Worm (Caenorhabditis elegans) whole organism, L4/young adult: ENCODE results near the gene mltn-13.

Source experiments
- W03F9.2 ChIP-seq: fragments of 150-350 bp; optimal IDR thresholded peaks from 2 replicates; lab custom pipeline; 2014; ENCODE audit warnings: missing biosample characterization, missing genetic modification characterization
- dao-5 ChIP-seq: sonication (generic microtip); optimal IDR thresholded peaks from 2 replicates; lab custom pipeline; 2016; ENCODE audit warnings: missing genotype, missing genetic modification characterization, moderate library complexity, missing compliant biosample characterization
- him-1 ChIP-seq: sonication (generic microtip); optimal IDR thresholded peaks from 2 replicates; lab custom pipeline; 2016; ENCODE audit warnings: missing genotype, missing genetic modification reagents, missing genetic modification characterization, missing compliant biosample characterization

DNA sequence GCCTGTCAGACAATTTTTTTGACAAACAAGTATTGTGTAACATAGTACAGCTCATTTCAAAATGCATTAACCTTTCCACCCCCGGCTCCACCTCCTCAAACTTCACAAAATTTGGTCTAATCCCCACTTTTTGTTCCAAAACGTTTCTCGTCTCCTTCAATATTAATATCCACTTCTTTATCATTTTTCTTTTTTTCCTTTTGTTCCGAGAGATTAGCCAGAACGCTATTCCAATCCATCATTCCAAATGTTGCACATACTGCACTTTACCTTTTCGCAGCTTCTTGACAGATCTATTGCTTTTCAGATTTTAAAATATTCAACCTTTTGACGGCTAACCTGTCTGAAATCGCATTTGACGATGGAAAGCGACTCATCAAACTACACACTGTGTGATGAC lies 45.3 kb downstream of the mltn-13 start, which contains the start of gene D1079.1:
- TF ChIP-seq him-1 (tag; lab: Kevin White, UChicago), result no peak
- TF ChIP-seq dao-5, result no peak
- TF ChIP-seq W03F9.2 (tag; lab: Kevin White, UChicago), result no peak
